Worm (Caenorhabditis elegans): ENCODE results near the gene sdz-4.
A peak's percentile ranks its signal among the peaks of the same experiment; 100 is the strongest.

sdz-4 gene

DNA sequence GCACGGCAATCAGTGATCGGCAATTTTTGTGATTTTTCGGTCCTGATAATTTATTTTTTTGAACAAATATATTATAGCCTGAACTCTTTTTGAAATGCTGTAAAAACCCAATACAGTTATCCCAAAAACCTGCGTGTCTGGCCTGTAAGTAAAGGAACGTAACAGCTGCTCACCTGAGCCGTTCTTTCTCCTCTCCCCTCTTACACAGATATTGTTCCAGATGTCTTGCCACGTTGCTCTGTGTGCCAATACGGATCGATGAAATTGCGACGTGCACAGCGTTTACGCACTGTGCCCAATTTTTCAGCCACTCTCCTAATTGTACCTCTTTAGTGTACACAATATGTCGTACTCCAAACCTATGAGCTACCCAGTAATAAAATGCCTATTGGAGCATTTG is at the start of gene sdz-4:
Gene sdz-4 (plus strand): TSS at position 301 of the 400 bp plus-strand sequence.
- TF ChIP-seq unc-55 (GFP tag; optimal IDR thresholded peaks at IDR 0.05): no peak
- TF ChIP-seq nhr-10 (tag; optimal IDR thresholded peaks at IDR 0.05): no peak
- no peak for TF ChIP-seq nhr-23 (tag; optimal IDR thresholded peaks at IDR 0.05)
- no peak for TF ChIP-seq sma-3 (GFP tag; optimal IDR thresholded peaks at IDR 0.05)
- TF ChIP-seq egl-27 (tag; optimal IDR thresholded peaks at IDR 0.05): no peak
- no peak for TF ChIP-seq nhr-129 (tag; optimal IDR thresholded peaks at IDR 0.05)
- no peak for TF ChIP-seq unc-39 (tag; optimal IDR thresholded peaks at IDR 0.05)
- TF ChIP-seq ZK546.5 (tag; optimal IDR thresholded peaks at IDR 0.05): no peak
- no peak for TF ChIP-seq lsy-2 (tag; optimal IDR thresholded peaks at IDR 0.05)
- no peak for TF ChIP-seq mdl-1 (tag; optimal IDR thresholded peaks at IDR 0.05)
- no peak for TF ChIP-seq aly-2 (tag; optimal IDR thresholded peaks at IDR 0.05)
- no peak for TF ChIP-seq snpc-4 (tag; optimal IDR thresholded peaks at IDR 0.05)
- no peak for TF ChIP-seq elt-1 (tag; optimal IDR thresholded peaks at IDR 0.05)
- no peak for TF ChIP-seq lin-39 (tag; optimal IDR thresholded peaks at IDR 0.05)
- no peak for TF ChIP-seq crh-2 (tag; optimal IDR thresholded peaks at IDR 0.05)
- TF ChIP-seq F13H6.1 (tag; optimal IDR thresholded peaks at IDR 0.05): no peak
- no peak for TF ChIP-seq zag-1 (tag; optimal IDR thresholded peaks at IDR 0.05)

DNA sequence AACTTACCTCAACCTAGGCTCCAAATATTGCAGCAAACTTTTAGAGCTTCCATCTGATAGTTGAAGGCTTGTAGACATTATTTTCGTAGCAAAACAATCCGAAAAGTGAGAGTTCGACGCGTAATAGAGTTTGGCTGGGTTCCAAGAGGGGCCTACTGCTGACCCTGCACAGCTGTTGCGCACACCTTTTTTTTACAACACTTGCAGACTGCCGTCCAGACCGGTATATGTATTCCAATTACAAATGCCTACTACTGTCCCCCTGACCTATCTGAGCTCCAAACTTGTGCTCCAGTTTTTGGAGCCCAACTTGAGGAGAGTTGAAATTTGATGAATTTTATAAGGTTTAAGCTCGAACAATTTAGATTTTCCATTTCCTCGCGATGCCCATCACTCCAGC is 49.2 kb upstream of the sdz-4 start, which contains the start of the genes fbxc-24 and fbxc-27:
Gene fbxc-24 (minus strand): TSS at position 101 of the 400 bp plus-strand sequence.
Gene fbxc-27 (plus strand): TSS at position 216 of the 400 bp plus-strand sequence.
- TF ChIP-seq sma-9 (GFP tag; optimal IDR thresholded peaks at IDR 0.05) (no peak), sma-9 (tag; optimal IDR thresholded peaks at IDR 0.05) (no peak), elt-1 (tag; optimal IDR thresholded peaks at IDR 0.05) (no peak), egl-27 (tag; optimal IDR thresholded peaks at IDR 0.05) (no peak), unc-55 (GFP tag; optimal IDR thresholded peaks at IDR 0.05) (no peak), crh-2 (tag; optimal IDR thresholded peaks at IDR 0.05) (no peak)

DNA sequence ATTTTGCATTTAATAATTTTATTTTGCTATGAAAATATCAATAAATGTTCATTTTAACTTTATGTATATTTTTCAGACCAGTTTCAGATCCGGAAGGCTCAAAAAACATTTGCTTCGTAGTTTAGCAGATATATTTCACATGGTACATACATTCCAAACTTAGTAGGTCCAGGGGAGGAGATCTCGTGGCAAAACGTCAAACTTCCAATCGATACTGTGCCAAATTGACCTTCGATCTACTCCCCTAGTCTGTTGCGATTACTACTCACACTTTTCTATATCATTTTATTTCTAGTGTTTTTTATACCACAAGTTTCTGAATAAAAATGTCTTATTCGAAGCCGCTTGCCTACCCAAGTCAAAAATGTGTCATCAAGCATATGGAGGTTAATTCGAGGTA is 47.0 kb upstream of the sdz-4 start, which contains the start of gene fbxc-31:
Gene fbxc-31 (plus strand): TSS at position 301 of the 400 bp plus-strand sequence.
- no peak for TF ChIP-seq crh-2 (tag; optimal IDR thresholded peaks at IDR 0.05)
- TF ChIP-seq ZK546.5 (tag; optimal IDR thresholded peaks at IDR 0.05): no peak
- TF ChIP-seq nhr-11 (tag; optimal IDR thresholded peaks at IDR 0.05): no peak
- no peak for TF ChIP-seq ceh-16 (tag; optimal IDR thresholded peaks at IDR 0.05)
- no peak for TF ChIP-seq nhr-23 (tag; optimal IDR thresholded peaks at IDR 0.05)
- no peak for TF ChIP-seq unc-39 (tag; optimal IDR thresholded peaks at IDR 0.05)
- TF ChIP-seq C34F6.9 (tag; optimal IDR thresholded peaks at IDR 0.05): no peak
- TF ChIP-seq mbf-1 (tag; optimal IDR thresholded peaks at IDR 0.05): no peak
- TF ChIP-seq lin-11 (tag; optimal IDR thresholded peaks at IDR 0.05): no peak

DNA sequence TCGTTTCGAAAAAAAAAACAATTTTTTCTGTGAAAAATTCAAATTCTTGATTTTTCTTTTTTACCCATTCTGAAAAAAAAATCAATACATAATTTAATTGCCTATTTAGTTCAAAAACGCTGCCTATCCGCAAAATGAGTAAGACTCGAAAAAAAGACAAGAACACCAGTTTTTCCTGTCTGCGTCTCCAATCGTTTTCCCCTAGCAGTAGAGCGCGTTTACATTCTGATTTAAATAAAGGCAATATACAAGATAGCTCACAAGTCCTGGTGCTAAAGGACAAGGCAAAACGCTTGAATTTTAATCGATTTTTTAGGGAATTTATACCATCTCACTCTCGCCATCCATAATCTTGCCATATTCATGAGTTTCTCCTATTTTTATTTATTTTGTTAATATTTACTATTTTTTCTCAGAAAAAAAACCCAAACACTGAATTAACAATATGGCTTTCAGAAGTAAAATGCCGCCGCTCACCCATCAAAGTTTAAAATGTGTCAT is 45.4 kb upstream of the sdz-4 start, which contains the start of gene fbxc-33:
Gene fbxc-33 (plus strand): TSS at position 451 of the 501 bp plus-strand sequence.
- TF ChIP-seq unc-55 (GFP tag; optimal IDR thresholded peaks at IDR 0.05) (peak; percentile 53), nhr-129 (tag; optimal IDR thresholded peaks at IDR 0.05) (peak; percentile 1), snpc-4 (tag; optimal IDR thresholded peaks at IDR 0.05) (no peak), nhr-23 (tag; optimal IDR thresholded peaks at IDR 0.05) (no peak), ceh-16 (tag; optimal IDR thresholded peaks at IDR 0.05) (no peak), skn-1 (tag; optimal IDR thresholded peaks at IDR 0.05) (no peak), gmeb-1 (tag; optimal IDR thresholded peaks at IDR 0.05) (peak; percentile 14), unc-62 (GFP tag; optimal IDR thresholded peaks at IDR 0.05) (no peak), C34F6.9 (tag; optimal IDR thresholded peaks at IDR 0.05) (peak; percentile 67), sem-4 (tag; optimal IDR thresholded peaks at IDR 0.05) (no peak), fos-1 (tag; optimal IDR thresholded peaks at IDR 0.05) (peak; percentile 19)

DNA sequence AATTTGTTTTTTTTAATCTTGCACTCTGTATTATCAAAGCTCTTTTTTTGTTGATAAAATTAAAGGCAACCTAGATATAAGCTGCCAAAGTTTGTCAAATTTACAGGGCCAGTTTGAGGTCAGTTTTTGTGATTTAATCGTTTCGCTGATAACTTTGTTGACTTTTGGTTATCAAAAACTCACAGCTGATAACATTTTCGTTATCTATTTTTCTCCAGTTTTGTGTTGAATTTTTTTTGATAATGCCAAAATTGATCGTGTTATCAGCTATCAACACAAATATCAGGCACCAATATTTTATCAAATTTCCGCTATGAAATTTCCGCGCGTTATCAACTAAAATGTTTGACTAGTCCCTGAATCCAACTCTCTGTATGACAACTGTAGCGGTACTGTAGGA is 43.5 kb upstream of the sdz-4 start:
- TF ChIP-seq mbf-1 (tag; optimal IDR thresholded peaks at IDR 0.05): no peak
- TF ChIP-seq nhr-21 (tag; optimal IDR thresholded peaks at IDR 0.05): no peak
- TF ChIP-seq skn-1 (tag; optimal IDR thresholded peaks at IDR 0.05): no peak
- no peak for TF ChIP-seq elt-3 (tag; optimal IDR thresholded peaks at IDR 0.05)
- TF ChIP-seq fos-1 (tag; optimal IDR thresholded peaks at IDR 0.05): peak; percentile 99
- TF ChIP-seq crh-2 (tag; optimal IDR thresholded peaks at IDR 0.05): peak; percentile 30
- no peak for TF ChIP-seq unc-55 (GFP tag; optimal IDR thresholded peaks at IDR 0.05)
- TF ChIP-seq dmd-4 (tag; optimal IDR thresholded peaks at IDR 0.05): no peak
- TF ChIP-seq nhr-77 (tag; optimal IDR thresholded peaks at IDR 0.05): no peak
- no peak for TF ChIP-seq zag-1 (tag; optimal IDR thresholded peaks at IDR 0.05)
- no peak for TF ChIP-seq elt-1 (tag; optimal IDR thresholded peaks at IDR 0.05)
- peak; percentile 55 for TF ChIP-seq sma-9 (GFP tag; optimal IDR thresholded peaks at IDR 0.05)
- TF ChIP-seq sma-9 (tag; optimal IDR thresholded peaks at IDR 0.05): no peak
- TF ChIP-seq lin-13 (GFP tag; optimal IDR thresholded peaks at IDR 0.05): no peak
- peak; percentile 85 for TF ChIP-seq egl-27 (tag; optimal IDR thresholded peaks at IDR 0.05)
- no peak for TF ChIP-seq Y55F3AM.14 (GFP tag; optimal IDR thresholded peaks at IDR 0.05)
- peak; percentile 59 for TF ChIP-seq gmeb-1 (tag; optimal IDR thresholded peaks at IDR 0.05)
- peak; percentile 26 for TF ChIP-seq sma-3 (GFP tag; optimal IDR thresholded peaks at IDR 0.05)
- no peak for TF ChIP-seq nhr-237 (tag; optimal IDR thresholded peaks at IDR 0.05)
- no peak for TF ChIP-seq C34F6.9 (tag; optimal IDR thresholded peaks at IDR 0.05)
